Worm (Caenorhabditis elegans) whole organism, L3 larva: Measurements from ENCODE around the gene F53H4.3.

Experiments
- ZK546.5 ChIP-seq: sonication (generic microtip); optimal IDR thresholded peaks from 2 replicates; lab custom pipeline; 2017; ENCODE audit warnings: missing biosample characterization, missing genetic modification characterization
- aly-2 ChIP-seq: fragments of 150-350 bp; optimal IDR thresholded peaks from 2 replicates; lab custom pipeline; 2014; ENCODE audit warnings: missing biosample characterization, missing genetic modification characterization
- ama-1 ChIP-seq: fragments of 150-350 bp; optimal IDR thresholded peaks from 2 replicates; lab custom pipeline; 2018
- ceh-16 ChIP-seq: sonication (generic microtip); optimal IDR thresholded peaks from 2 replicates; lab custom pipeline; 2017; ENCODE audit warnings: missing biosample characterization, missing genetic modification characterization
- ceh-82 ChIP-seq: fragments of 150-350 bp; optimal IDR thresholded peaks from 2 replicates; lab custom pipeline; 2014; ENCODE audit warnings: missing biosample characterization, missing genetic modification characterization
- ceh-9 ChIP-seq: sonication (generic microtip); optimal IDR thresholded peaks from 2 replicates; lab custom pipeline; 2018; ENCODE audit warnings: missing biosample characterization, missing genetic modification characterization
- daf-12 ChIP-seq: fragments of 150-350 bp; optimal IDR thresholded peaks from 2 replicates; lab custom pipeline; 2014; ENCODE audit warnings: missing biosample characterization, missing genetic modification reagents, missing genetic modification characterization
- egl-27 ChIP-seq: sonication (generic microtip); optimal IDR thresholded peaks from 4 replicates; lab custom pipeline; 2017; ENCODE audit warnings: missing biosample characterization, missing genetic modification reagents, missing genetic modification characterization
- egl-5 ChIP-seq: fragments of 150-350 bp; optimal IDR thresholded peaks from 2 replicates; lab custom pipeline; 2017; ENCODE audit warnings: missing biosample characterization, missing genetic modification reagents, missing genetic modification characterization, inconsistent platforms
- elt-1 ChIP-seq: fragments of 150-350 bp; optimal IDR thresholded peaks from 2 replicates; lab custom pipeline; 2014; ENCODE audit warnings: missing biosample characterization, missing genetic modification characterization
- elt-2 ChIP-seq: sonication (generic microtip); optimal IDR thresholded peaks from 2 replicates; lab custom pipeline; 2016; ENCODE audit warnings: missing genetic modification reagents, mild to moderate bottlenecking, missing genetic modification characterization, missing compliant biosample characterization
- elt-3 ChIP-seq, 3 experiments: fragments of 150-350 bp in 1 of 3; sonication (generic microtip) in 2 of 3; optimal IDR thresholded peaks; 2 replicates in 2 of 3; 4 replicates in 1 of 3; lab custom pipeline; 2014 to 2017; ENCODE audit warnings: missing biosample characterization in 3 of 3, missing genetic modification characterization in 3 of 3
- eor-1 ChIP-seq, 2 experiments: fragments of 150-350 bp; optimal IDR thresholded peaks; 2 replicates each; lab custom pipeline; 2014 to 2018; ENCODE audit warnings: missing biosample characterization in 2 of 2, missing genetic modification characterization in 2 of 2
- fkh-2 ChIP-seq: fragments of 150-350 bp; optimal IDR thresholded peaks from 2 replicates; lab custom pipeline; 2014; ENCODE audit warnings: missing biosample characterization, missing genetic modification reagents, missing genetic modification characterization
- fos-1 ChIP-seq: fragments of 150-350 bp; optimal IDR thresholded peaks from 2 replicates; lab custom pipeline; 2014; ENCODE audit warnings: missing biosample characterization, missing genetic modification characterization
- hmg-11 ChIP-seq: sonication (generic microtip); optimal IDR thresholded peaks from 2 replicates; lab custom pipeline; 2016; ENCODE audit warnings: missing genetic modification characterization, missing compliant biosample characterization
- jun-1 ChIP-seq: fragments of 150-350 bp; optimal IDR thresholded peaks from 2 replicates; lab custom pipeline; 2014; ENCODE audit warnings: missing biosample characterization, missing genetic modification reagents, missing genetic modification characterization
- lsy-12 ChIP-seq: sonication (generic microtip); optimal IDR thresholded peaks from 2 replicates; lab custom pipeline; 2016; ENCODE audit warnings: mild to moderate bottlenecking, missing genetic modification characterization, missing compliant biosample characterization
- mdl-1 ChIP-seq: fragments of 150-350 bp; optimal IDR thresholded peaks from 2 replicates; lab custom pipeline; 2014; ENCODE audit warnings: missing biosample characterization, missing genetic modification characterization
- mml-1 ChIP-seq: fragments of 150-350 bp; sonication (generic microtip); optimal IDR thresholded peaks from 3 replicates; lab custom pipeline; 2014; ENCODE audit warnings: missing biosample characterization, missing genetic modification characterization
- nhr-25 ChIP-seq: sonication (generic microtip); optimal IDR thresholded peaks from 2 replicates; lab custom pipeline; 2017; ENCODE audit warnings: missing biosample characterization, missing genetic modification characterization
- nhr-28 ChIP-seq: fragments of 150-350 bp; optimal IDR thresholded peaks from 2 replicates; lab custom pipeline; 2014; ENCODE audit warnings: missing biosample characterization, missing genetic modification characterization
- nhr-43 ChIP-seq: sonication (generic microtip); optimal IDR thresholded peaks from 2 replicates; lab custom pipeline; 2016; ENCODE audit warnings: mild to moderate bottlenecking, missing genetic modification characterization, missing compliant biosample characterization; ENCODE audit not compliant: poor library complexity, severe bottlenecking
- nhr-67 ChIP-seq: fragments of 150-350 bp; optimal IDR thresholded peaks from 2 replicates; lab custom pipeline; 2014; ENCODE audit warnings: missing biosample characterization, missing genetic modification characterization
- nhr-76 ChIP-seq: fragments of 150-350 bp; sonication (generic microtip); optimal IDR thresholded peaks from 5 replicates; lab custom pipeline; 2014; ENCODE audit warnings: missing biosample characterization, missing genetic modification characterization
- nhr-77 ChIP-seq: fragments of 150-350 bp; optimal IDR thresholded peaks from 2 replicates; lab custom pipeline; 2014; ENCODE audit warnings: missing biosample characterization, missing genetic modification characterization
- pha-4 ChIP-seq: fragments of 150-350 bp; optimal IDR thresholded peaks from 2 replicates; lab custom pipeline; 2014; ENCODE audit warnings: missing biosample characterization, missing genetic modification reagents, missing genetic modification characterization
- pqm-1 ChIP-seq: fragments of 150-350 bp; optimal IDR thresholded peaks from 2 replicates; lab custom pipeline; 2017; ENCODE audit warnings: missing biosample characterization, missing genetic modification characterization, inconsistent platforms
- sea-2 ChIP-seq: fragments of 150-350 bp; sonication (generic microtip); optimal IDR thresholded peaks from 4 replicates; lab custom pipeline; 2014; ENCODE audit warnings: missing biosample characterization, missing genetic modification reagents, missing genetic modification characterization
- skn-1 ChIP-seq: fragments of 150-350 bp; optimal IDR thresholded peaks from 2 replicates; lab custom pipeline; 2014; ENCODE audit warnings: missing biosample characterization, missing genetic modification characterization
- snpc-4 ChIP-seq: fragments of 150-350 bp; optimal IDR thresholded peaks from 2 replicates; lab custom pipeline; 2014; ENCODE audit warnings: missing biosample characterization, missing genetic modification characterization
- unc-62 ChIP-seq: fragments of 150-350 bp; sonication (generic microtip); optimal IDR thresholded peaks from 4 replicates; lab custom pipeline; 2014; ENCODE audit warnings: missing biosample characterization, missing genetic modification reagents, missing genetic modification characterization
- zag-1 ChIP-seq: fragments of 150-350 bp; optimal IDR thresholded peaks from 2 replicates; lab custom pipeline; 2014; ENCODE audit warnings: missing biosample characterization, missing genetic modification characterization
- ztf-11 ChIP-seq: fragments of 150-350 bp; optimal IDR thresholded peaks from 2 replicates; lab custom pipeline; 2014; ENCODE audit warnings: missing biosample characterization, missing genetic modification characterization
- ztf-4 ChIP-seq: fragments of 150-350 bp; optimal IDR thresholded peaks from 2 replicates; lab custom pipeline; 2014; ENCODE audit warnings: missing biosample characterization, missing genetic modification characterization

Gene F53H4.3

ce11 chrX:15887495-15887894, at the start of gene F53H4.3:
F53H4.3 (minus strand) TSS chrX:15887595.
- TF ChIP-seq jun-1 (tag; lab: Kevin White, UChicago) (no peak), ceh-9 (no peak), fkh-2 (tag; lab: Kevin White, UChicago) (no peak), ama-1 (lab: Kevin White, UChicago) (no peak), ceh-82 (no peak), egl-5 (tag; lab: Kevin White, UChicago) (no peak), zag-1 (tag; lab: Kevin White, UChicago) (no peak), lsy-12 (tag; lab: Kevin White, UChicago) (no peak), mdl-1 (tag; lab: Kevin White, UChicago) (no peak), unc-62 (GFP tag; lab: Kevin White, UChicago) (no peak), ZK546.5 (tag; lab: Kevin White, UChicago) (no peak), hmg-11 (tag; lab: Kevin White, UChicago) (no peak), pha-4 (tag; lab: Kevin White, UChicago) (no peak), elt-2 (tag; lab: Kevin White, UChicago) (no peak)

ce11 chrX:15932859-15933258, 45.5 kb upstream of the F53H4.3 start:
- TF ChIP-seq nhr-25 (no peak), ZK546.5 (tag; lab: Kevin White, UChicago) (no peak), zag-1 (tag; lab: Kevin White, UChicago) (no peak), elt-1 (tag; lab: Kevin White, UChicago) (no peak), snpc-4 (tag; lab: Kevin White, UChicago) (peak; percentile 22)

ce11 chrX:15923440-15923839, 36.0 kb upstream of the F53H4.3 start, which contains the start of gene F31B9.3:
F31B9.3 (plus strand) TSS chrX:15923740.
- no peak for TF ChIP-seq sea-2 (GFP tag; lab: Kevin White, UChicago)
- no peak for TF ChIP-seq elt-3 (tag; optimal IDR thresholded peaks at IDR 0.05; lab: Kevin White, UChicago)
- no peak for TF ChIP-seq pqm-1
- no peak for TF ChIP-seq nhr-76 (tag; lab: Kevin White, UChicago)
- no peak for TF ChIP-seq ZK546.5 (tag; lab: Kevin White, UChicago)
- no peak for TF ChIP-seq elt-1 (tag; lab: Kevin White, UChicago)
- no peak for TF ChIP-seq nhr-25
- TF ChIP-seq fos-1 (tag; lab: Kevin White, UChicago): no peak
- no peak for TF ChIP-seq pha-4 (tag; lab: Kevin White, UChicago)

ce11 chrX:15919372-15919771, 32.0 kb upstream of the F53H4.3 start, which contains the start of gene F31B9.7:
F31B9.7 (plus strand) TSS chrX:15919672.
- TF ChIP-seq nhr-77 (tag; lab: Kevin White, UChicago) (no peak), ceh-9 (no peak), fos-1 (tag; lab: Kevin White, UChicago) (no peak), ztf-4 (tag; lab: Kevin White, UChicago) (no peak), mml-1 (tag; lab: Kevin White, UChicago) (no peak), fkh-2 (tag; lab: Kevin White, UChicago) (no peak), eor-1 (tag; optimal IDR thresholded peaks at IDR 0.05; lab: Kevin White, UChicago) (no peak), elt-1 (tag; lab: Kevin White, UChicago) (no peak), nhr-25 (no peak), elt-2 (tag; lab: Kevin White, UChicago) (no peak), ztf-11 (tag; lab: Kevin White, UChicago) (no peak), jun-1 (tag; lab: Kevin White, UChicago) (no peak), aly-2 (tag; lab: Kevin White, UChicago) (no peak), ceh-82 (no peak), nhr-28 (tag; lab: Kevin White, UChicago) (no peak), zag-1 (tag; lab: Kevin White, UChicago) (no peak)

- TF ChIP-seq nhr-67 (tag; lab: Kevin White, UChicago): no peak
- TF ChIP-seq daf-12 (tag; lab: Kevin White, UChicago): no peak
- no peak for TF ChIP-seq nhr-43 (tag; lab: Kevin White, UChicago)
- no peak for TF ChIP-seq jun-1 (tag; lab: Kevin White, UChicago)
- no peak for TF ChIP-seq aly-2 (tag; lab: Kevin White, UChicago)
- TF ChIP-seq egl-5 (tag; lab: Kevin White, UChicago): no peak
- no peak for TF ChIP-seq ceh-16
- TF ChIP-seq fkh-2 (tag; lab: Kevin White, UChicago): no peak
- no peak for TF ChIP-seq skn-1 (tag; lab: Kevin White, UChicago)
- no peak for TF ChIP-seq nhr-25
- no peak for TF ChIP-seq unc-62 (GFP tag; lab: Kevin White, UChicago)
- TF ChIP-seq egl-27 (tag; lab: Kevin White, UChicago): no peak
- TF ChIP-seq nhr-77 (tag; lab: Kevin White, UChicago): no peak
- no peak for TF ChIP-seq ceh-82
- no peak for TF ChIP-seq nhr-76 (tag; lab: Kevin White, UChicago)
Measured at ce11 chrX:15917000-15917399, 29.6 kb upstream of the F53H4.3 start, which contains the start of the genes F31B9.4 and F31B9.2. F31B9.4 (minus strand) TSS chrX:15917100. F31B9.2 (plus strand) TSS chrX:15917367.
